Worm (Caenorhabditis elegans) whole organism, L2 larva: ENCODE measurements around the gene T25B2.3.
A peak's percentile ranks its signal among the peaks of the same experiment; 100 is the strongest.

ENCODE experiments used
- C34F6.9 ChIP-seq: fragments of 150-350 bp; optimal IDR thresholded peaks from 2 replicates; lab custom pipeline; 2014; ENCODE audit warnings: missing biosample characterization, missing genetic modification characterization
- F13H6.1 ChIP-seq: sonication (generic microtip); optimal IDR thresholded peaks from 2 replicates; lab custom pipeline; 2016; ENCODE audit warnings: missing genetic modification characterization, missing compliant biosample characterization
- R02D3.7 ChIP-seq: fragments of 150-350 bp; optimal IDR thresholded peaks from 2 replicates; lab custom pipeline; 2014; ENCODE audit warnings: missing biosample characterization, missing genetic modification characterization
- ZK546.5 ChIP-seq: sonication (generic microtip); optimal IDR thresholded peaks from 2 replicates; lab custom pipeline; 2017; ENCODE audit warnings: missing biosample characterization, missing genetic modification characterization
- alr-1 ChIP-seq: fragments of 150-350 bp; optimal IDR thresholded peaks from 2 replicates; lab custom pipeline; 2014; ENCODE audit warnings: missing biosample characterization, missing genetic modification characterization
- blmp-1 ChIP-seq: sonication (generic microtip); optimal IDR thresholded peaks from 2 replicates; lab custom pipeline; 2017; ENCODE audit warnings: missing genetic modification characterization, mild to moderate bottlenecking, missing compliant biosample characterization, antibody characterized with exemption, moderate library complexity; ENCODE audit not compliant: insufficient read depth
- ceh-16 ChIP-seq: fragments of 150-350 bp; optimal IDR thresholded peaks from 2 replicates; lab custom pipeline; 2014; ENCODE audit warnings: missing biosample characterization, missing genetic modification characterization
- ceh-82 ChIP-seq: fragments of 150-350 bp; optimal IDR thresholded peaks from 2 replicates; lab custom pipeline; 2014; ENCODE audit warnings: missing biosample characterization, missing genetic modification characterization
- crh-2 ChIP-seq: sonication (generic microtip); optimal IDR thresholded peaks from 2 replicates; lab custom pipeline; 2017; ENCODE audit warnings: missing biosample characterization, missing genetic modification characterization
- dmd-4 ChIP-seq: sonication (generic microtip); optimal IDR thresholded peaks from 2 replicates; lab custom pipeline; 2017; ENCODE audit warnings: missing biosample characterization, missing genetic modification characterization
- egl-27 ChIP-seq: sonication (generic microtip); optimal IDR thresholded peaks from 3 replicates; lab custom pipeline; 2017; ENCODE audit warnings: missing biosample characterization, missing genetic modification reagents, missing genetic modification characterization
- elt-3 ChIP-seq: sonication (generic microtip); optimal IDR thresholded peaks from 2 replicates; lab custom pipeline; 2017; ENCODE audit warnings: missing biosample characterization, missing genetic modification characterization
- fos-1 ChIP-seq: fragments of 150-350 bp; optimal IDR thresholded peaks from 2 replicates; lab custom pipeline; 2014; ENCODE audit warnings: missing biosample characterization, missing genetic modification characterization
- gmeb-1 ChIP-seq: fragments of 150-350 bp; optimal IDR thresholded peaks from 2 replicates; lab custom pipeline; 2014; ENCODE audit warnings: missing biosample characterization, missing genetic modification characterization
- lin-13 ChIP-seq: fragments of 150-350 bp; optimal IDR thresholded peaks from 2 replicates; lab custom pipeline; 2014; ENCODE audit warnings: missing biosample characterization, missing genetic modification reagents, missing genetic modification characterization
- lsy-2 ChIP-seq, 2 experiments: fragments of 150-350 bp in 1 of 2; sonication (generic microtip) in 1 of 2; optimal IDR thresholded peaks; 2 replicates each; lab custom pipeline; 2014 to 2017; ENCODE audit warnings: missing biosample characterization in 2 of 2, missing genetic modification characterization in 2 of 2
- mab-5 ChIP-seq: fragments of 150-350 bp; optimal IDR thresholded peaks from 2 replicates; lab custom pipeline; 2014; ENCODE audit warnings: missing biosample characterization, missing genetic modification characterization
- nhr-11 ChIP-seq: fragments of 150-350 bp; optimal IDR thresholded peaks from 2 replicates; lab custom pipeline; 2014; ENCODE audit warnings: missing biosample characterization, missing genetic modification characterization
- nhr-129 ChIP-seq: fragments of 150-350 bp; optimal IDR thresholded peaks from 2 replicates; lab custom pipeline; 2014; ENCODE audit warnings: missing biosample characterization, missing genetic modification characterization
- nhr-21 ChIP-seq: fragments of 150-350 bp; optimal IDR thresholded peaks from 2 replicates; lab custom pipeline; 2014; ENCODE audit warnings: missing biosample characterization, missing genetic modification characterization
- nhr-23 ChIP-seq: fragments of 150-350 bp; optimal IDR thresholded peaks from 2 replicates; lab custom pipeline; 2014; ENCODE audit warnings: missing biosample characterization, missing genetic modification reagents, missing genetic modification characterization
- nhr-237 ChIP-seq: fragments of 150-350 bp; optimal IDR thresholded peaks from 2 replicates; lab custom pipeline; 2014; ENCODE audit warnings: missing biosample characterization, missing genetic modification characterization
- nhr-25 ChIP-seq: fragments of 150-350 bp; sonication (generic microtip); optimal IDR thresholded peaks from 3 replicates; lab custom pipeline; 2014; ENCODE audit warnings: missing biosample characterization, missing genetic modification characterization
- nhr-6 ChIP-seq: fragments of 150-350 bp; optimal IDR thresholded peaks from 2 replicates; lab custom pipeline; 2014; ENCODE audit warnings: missing biosample characterization, missing genetic modification characterization
- peb-1 ChIP-seq: fragments of 150-350 bp; optimal IDR thresholded peaks from 2 replicates; lab custom pipeline; 2014; ENCODE audit warnings: missing biosample characterization, missing genetic modification characterization
- skn-1 ChIP-seq: sonication (generic microtip); optimal IDR thresholded peaks from 2 replicates; lab custom pipeline; 2017; ENCODE audit warnings: missing biosample characterization, missing genetic modification characterization
- sma-3 ChIP-seq: sonication (generic microtip); optimal IDR thresholded peaks from 2 replicates; lab custom pipeline; 2016; ENCODE audit warnings: missing genetic modification reagents, missing genetic modification characterization, missing compliant biosample characterization
- sma-9 ChIP-seq, 2 experiments: fragments of 150-350 bp in 1 of 2; sonication (generic microtip) in 1 of 2; optimal IDR thresholded peaks; 2 replicates each; lab custom pipeline; 2014 to 2016; ENCODE audit warnings: missing genetic modification characterization in 2 of 2, mild to moderate bottlenecking in 1 of 2, missing biosample characterization in 1 of 2, missing compliant biosample characterization in 1 of 2, missing genetic modification reagents in 1 of 2, moderate library complexity in 1 of 2
- snpc-4 ChIP-seq: fragments of 150-350 bp; optimal IDR thresholded peaks from 2 replicates; lab custom pipeline; 2014; ENCODE audit warnings: missing biosample characterization, missing genetic modification characterization
- unc-62 ChIP-seq: fragments of 150-350 bp; optimal IDR thresholded peaks from 2 replicates; lab custom pipeline; 2014; ENCODE audit warnings: missing biosample characterization, missing genetic modification reagents, missing genetic modification characterization
- zag-1 ChIP-seq: fragments of 150-350 bp; optimal IDR thresholded peaks from 2 replicates; lab custom pipeline; 2014; ENCODE audit warnings: missing biosample characterization, missing genetic modification characterization
- ztf-1 ChIP-seq: fragments of 200-800 bp; sonication (Bioruptor generic); conservative IDR thresholded peaks from 2 replicates; pipeline ENCODE4 v1.3.6; 2022; ENCODE audit warnings: missing genetic modification characterization, missing compliant biosample characterization
- ztf-11 ChIP-seq: sonication (generic microtip); optimal IDR thresholded peaks from 2 replicates; lab custom pipeline; 2017; ENCODE audit warnings: missing biosample characterization, missing genetic modification characterization
- ztf-4 ChIP-seq: fragments of 150-350 bp; optimal IDR thresholded peaks from 2 replicates; lab custom pipeline; 2014; ENCODE audit warnings: missing biosample characterization, missing genetic modification characterization

T25B2.3 gene

DNA sequence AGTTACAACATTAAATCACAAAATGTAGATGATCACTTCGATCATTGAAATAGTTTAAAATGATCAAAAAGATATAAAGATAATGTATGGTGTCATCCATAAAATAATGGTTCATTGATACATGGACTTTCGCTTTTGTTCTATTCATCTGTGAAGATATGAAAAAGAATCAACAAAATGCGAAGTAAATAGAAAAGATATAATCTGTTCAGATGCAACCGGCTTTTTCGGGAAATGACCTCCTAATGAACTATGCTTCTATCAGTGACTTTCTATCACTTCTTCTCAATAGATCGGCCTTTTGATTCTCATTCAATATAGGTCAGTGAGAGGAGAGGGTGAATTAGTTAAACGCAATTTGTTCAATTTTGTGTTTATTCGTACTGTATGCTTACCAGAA lies 3.1 kb downstream of the T25B2.3 start:
- TF ChIP-seq nhr-21 (tag; lab: Kevin White, UChicago) (peak; percentile 69), peb-1 (tag; lab: Kevin White, UChicago) (no peak), blmp-1 (tag; lab: Kevin White, UChicago) (peak; percentile 46)

DNA sequence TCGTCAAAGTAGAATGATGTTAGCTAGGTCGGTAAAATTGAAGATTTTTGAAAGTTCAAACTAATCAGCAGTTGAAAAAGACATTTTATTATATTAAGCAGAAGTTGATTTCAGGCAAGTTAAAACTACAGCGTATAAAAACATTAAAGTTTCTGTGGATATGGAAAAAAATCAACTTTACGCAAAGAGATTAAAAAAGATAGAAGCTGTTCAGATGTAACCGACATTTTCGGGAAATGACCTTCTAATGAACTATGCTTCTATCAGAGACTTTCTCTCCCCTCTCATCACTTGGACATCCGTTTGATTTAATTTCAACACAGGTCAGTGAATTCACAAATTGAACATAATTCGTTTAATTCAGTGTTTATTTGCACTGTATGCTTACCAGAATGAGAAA lies 4.4 kb downstream of the T25B2.3 start, which contains the start of gene T13C5.7:
T13C5.7 (plus strand) TSS at position 301 of the 400 bp plus-strand sequence.
- TF ChIP-seq nhr-237 (tag; lab: Kevin White, UChicago) (no peak), egl-27 (tag; lab: Kevin White, UChicago) (no peak), lsy-2 (tag; optimal IDR thresholded peaks at IDR 0.05; lab: Kevin White, UChicago) (no peak), gmeb-1 (no peak), ztf-4 (tag; lab: Kevin White, UChicago) (no peak), fos-1 (tag; lab: Kevin White, UChicago) (no peak), ceh-16 (tag; lab: Kevin White, UChicago) (no peak), ztf-1 (GFP tag; lab: Robert Waterston, UW) (no peak), elt-3 (no peak), C34F6.9 (no peak), nhr-129 (tag; lab: Kevin White, UChicago) (no peak)

DNA sequence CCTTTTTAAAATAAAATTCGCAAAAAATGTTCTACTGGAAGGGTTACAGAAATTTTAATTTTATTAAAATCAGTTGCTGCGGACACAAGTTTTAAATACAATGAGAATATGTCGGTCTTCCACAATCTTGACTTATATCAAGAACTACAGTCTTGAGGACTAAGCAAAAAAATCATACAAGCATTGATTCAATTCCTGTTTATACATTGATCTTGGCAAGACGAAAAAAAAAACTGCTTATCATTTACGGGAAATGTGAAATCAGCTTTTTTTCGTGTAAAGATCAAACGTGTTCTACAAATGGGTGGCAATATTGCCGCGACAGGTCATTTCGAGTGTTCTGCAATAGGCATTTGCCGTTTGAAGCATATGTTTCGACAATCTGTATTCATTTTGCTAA lies 8.8 kb downstream of the T25B2.3 start, which contains the start of gene T13C5.2:
T13C5.2 (plus strand) TSS at position 301 of the 400 bp plus-strand sequence.
- TF ChIP-seq C34F6.9 = no peak
- no peak for TF ChIP-seq R02D3.7 (tag; lab: Kevin White, UChicago)
- no peak for TF ChIP-seq snpc-4
- TF ChIP-seq ZK546.5 (tag; lab: Kevin White, UChicago) = no peak
- TF ChIP-seq ztf-4 (tag; lab: Kevin White, UChicago) = no peak
- TF ChIP-seq skn-1 (tag; lab: Kevin White, UChicago) = no peak
- TF ChIP-seq nhr-237 (tag; lab: Kevin White, UChicago) = no peak
- TF ChIP-seq crh-2 = no peak
- no peak for TF ChIP-seq sma-3 (GFP tag; lab: Kevin White, UChicago)
- TF ChIP-seq ceh-82 (tag; lab: Kevin White, UChicago) = no peak
- no peak for TF ChIP-seq ceh-16 (tag; lab: Kevin White, UChicago)
- no peak for TF ChIP-seq nhr-6 (tag; lab: Kevin White, UChicago)
- no peak for TF ChIP-seq peb-1 (tag; lab: Kevin White, UChicago)

DNA sequence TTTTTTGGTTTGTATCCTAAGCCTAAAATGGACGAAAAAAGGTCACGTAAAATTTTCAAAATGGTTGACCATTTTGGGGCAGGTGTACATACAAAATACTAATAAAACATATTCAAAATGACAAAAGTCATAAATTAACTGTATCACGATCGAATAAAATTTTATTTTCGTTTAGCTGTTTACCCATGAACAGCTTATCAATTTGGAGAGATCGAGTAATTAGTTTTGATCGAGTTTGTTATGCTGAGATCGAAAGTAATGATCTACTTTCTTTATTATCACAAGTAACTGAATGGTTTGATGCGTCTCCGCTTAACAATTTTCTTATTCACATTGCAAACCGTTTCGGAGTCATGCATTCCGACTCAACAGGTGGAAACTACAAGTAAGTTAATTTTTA lies 11.9 kb downstream of the T25B2.3 start, which contains the start of gene T13C5.10:
T13C5.10 (plus strand) TSS at position 301 of the 400 bp plus-strand sequence.
- TF ChIP-seq C34F6.9 (no peak), F13H6.1 (tag; lab: Kevin White, UChicago) (no peak), nhr-237 (tag; lab: Kevin White, UChicago) (no peak), nhr-11 (no peak), egl-27 (tag; lab: Kevin White, UChicago) (no peak), nhr-129 (tag; lab: Kevin White, UChicago) (no peak), zag-1 (no peak), blmp-1 (tag; lab: Kevin White, UChicago) (no peak), gmeb-1 (no peak), dmd-4 (tag; lab: Kevin White, UChicago) (no peak), unc-62 (no peak), sma-9 (GFP tag; optimal IDR thresholded peaks at IDR 0.05; lab: Kevin White, UChicago) (no peak), sma-9 (tag; optimal IDR thresholded peaks at IDR 0.05; lab: Kevin White, UChicago) (no peak), snpc-4 (no peak), nhr-25 (tag; lab: Kevin White, UChicago) (no peak), nhr-23 (tag; lab: Kevin White, UChicago) (no peak), ZK546.5 (tag; lab: Kevin White, UChicago) (no peak)

DNA sequence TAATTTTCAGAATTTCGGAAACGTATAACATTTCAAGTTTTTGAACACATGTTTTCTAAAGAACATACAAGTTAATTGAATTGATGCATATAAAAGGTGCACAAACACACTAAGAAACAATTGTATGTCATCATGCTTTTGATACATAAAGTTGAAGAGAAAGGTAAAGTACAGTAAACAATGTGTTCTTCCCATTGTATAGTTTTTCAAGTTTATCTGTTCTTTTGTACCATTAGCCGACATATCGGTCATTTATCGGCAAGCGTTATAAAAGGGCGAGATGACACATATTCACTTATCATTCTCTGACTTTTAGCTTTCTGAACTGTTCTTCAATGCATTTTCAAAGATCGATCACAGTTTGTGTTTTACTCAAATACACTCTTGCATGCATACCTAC lies 14.0 kb downstream of the T25B2.3 start, which contains the start of gene T13C5.9:
T13C5.9 (plus strand) TSS at position 301 of the 400 bp plus-strand sequence.
- TF ChIP-seq C34F6.9 = no peak
- TF ChIP-seq nhr-6 (tag; lab: Kevin White, UChicago) = no peak
- TF ChIP-seq nhr-237 (tag; lab: Kevin White, UChicago) = no peak
- TF ChIP-seq lin-13 (GFP tag; lab: Kevin White, UChicago) = no peak
- no peak for TF ChIP-seq alr-1
- TF ChIP-seq ztf-11 (tag; lab: Kevin White, UChicago) = no peak
- TF ChIP-seq ceh-82 (tag; lab: Kevin White, UChicago) = no peak
- no peak for TF ChIP-seq gmeb-1
- no peak for TF ChIP-seq unc-62
- no peak for TF ChIP-seq mab-5
